Worm (Caenorhabditis elegans) whole organism, late embryonic: Measurements from ENCODE around the gene T27E7.4.

Experiments
- C38D4.7 ChIP-seq: fragments of 200-800 bp; sonication (Bioruptor generic); optimal IDR thresholded peaks from 2 replicates; lab custom pipeline; 2018; ENCODE audit warnings: mild to moderate bottlenecking, missing genetic modification characterization, moderate library complexity, missing compliant biosample characterization
- F13H6.1 ChIP-seq: sonication (generic microtip); optimal IDR thresholded peaks from 2 replicates; lab custom pipeline; 2016; ENCODE audit warnings: missing genetic modification characterization, missing compliant biosample characterization
- K02D7.2 ChIP-seq: sonication (generic microtip); optimal IDR thresholded peaks from 2 replicates; lab custom pipeline; 2017; ENCODE audit warnings: mild to moderate bottlenecking, missing genetic modification characterization, missing compliant biosample characterization
- K09A11.1 ChIP-seq: sonication (generic microtip); optimal IDR thresholded peaks from 2 replicates; lab custom pipeline; 2017; ENCODE audit warnings: antibody characterized with exemption, mild to moderate bottlenecking, missing genetic modification characterization, missing compliant biosample characterization; ENCODE audit not compliant: insufficient read depth
- T23F11.4 ChIP-seq: fragments of 200-800 bp; sonication (Bioruptor generic); optimal IDR thresholded peaks from 2 replicates; lab custom pipeline; 2018; ENCODE audit warnings: mild to moderate bottlenecking, missing genetic modification characterization, missing compliant biosample characterization
- Y22D7AL.16 ChIP-seq: sonication (generic microtip); optimal IDR thresholded peaks from 2 replicates; lab custom pipeline; 2016; ENCODE audit warnings: missing genetic modification characterization, missing compliant biosample characterization
- ahr-1 ChIP-seq: sonication (generic microtip); optimal IDR thresholded peaks from 2 replicates; lab custom pipeline; 2016; ENCODE audit warnings: missing genetic modification characterization, missing compliant biosample characterization
- ceh-14 ChIP-seq: sonication (generic microtip); optimal IDR thresholded peaks from 2 replicates; lab custom pipeline; 2016; ENCODE audit warnings: missing genotype, missing genetic modification characterization, missing compliant biosample characterization
- ceh-18 ChIP-seq: sonication (generic microtip); optimal IDR thresholded peaks from 2 replicates; lab custom pipeline; 2016; ENCODE audit warnings: missing genetic modification characterization, missing compliant biosample characterization
- ceh-19 ChIP-seq: fragments of 200-800 bp; sonication (Bioruptor generic); optimal IDR thresholded peaks from 2 replicates; lab custom pipeline; 2018; ENCODE audit warnings: mild to moderate bottlenecking, missing genetic modification characterization, missing compliant biosample characterization
- ceh-2 ChIP-seq: sonication (generic microtip); optimal IDR thresholded peaks from 2 replicates; lab custom pipeline; 2016; ENCODE audit warnings: missing genotype, missing genetic modification characterization, missing compliant biosample characterization
- ceh-24 ChIP-seq: sonication (generic microtip); optimal IDR thresholded peaks from 2 replicates; lab custom pipeline; 2016; ENCODE audit warnings: mild to moderate bottlenecking, missing genetic modification characterization, missing compliant biosample characterization
- ceh-31 ChIP-seq: sonication (generic microtip); optimal IDR thresholded peaks from 2 replicates; lab custom pipeline; 2016; ENCODE audit warnings: missing genetic modification characterization, missing compliant biosample characterization
- ceh-34 ChIP-seq: sonication (generic microtip); optimal IDR thresholded peaks from 2 replicates; lab custom pipeline; 2016; ENCODE audit warnings: mild to moderate bottlenecking, missing genetic modification characterization, missing compliant biosample characterization
- ceh-45 ChIP-seq: fragments of 200-800 bp; sonication (Bioruptor generic); IDR thresholded peaks from 2 replicates; pipeline ENCODE4 v1.3.6; 2022; ENCODE audit warnings: missing genetic modification reagents, missing genetic modification characterization, missing compliant biosample characterization
- ceh-48 ChIP-seq: sonication (generic microtip); optimal IDR thresholded peaks from 2 replicates; lab custom pipeline; 2016; ENCODE audit warnings: missing genetic modification characterization, inconsistent platforms, missing compliant biosample characterization
- ceh-6 ChIP-seq: fragments of 200-800 bp; sonication (Bioruptor generic); optimal IDR thresholded peaks from 2 replicates; lab custom pipeline; 2018; ENCODE audit warnings: mild to moderate bottlenecking, missing genetic modification characterization, missing compliant biosample characterization
- dmd-4 ChIP-seq: sonication (generic microtip); optimal IDR thresholded peaks from 2 replicates; lab custom pipeline; 2016; ENCODE audit warnings: borderline replicate concordance, missing genetic modification characterization, missing compliant biosample characterization
- elt-4 ChIP-seq: sonication (generic microtip); optimal IDR thresholded peaks from 2 replicates; lab custom pipeline; 2016; ENCODE audit warnings: missing genetic modification characterization, missing compliant biosample characterization
- eyg-1 ChIP-seq: sonication (generic microtip); optimal IDR thresholded peaks from 2 replicates; lab custom pipeline; 2016; ENCODE audit warnings: missing genotype, missing genetic modification characterization, missing compliant biosample characterization
- fax-1 ChIP-seq: sonication (generic microtip); optimal IDR thresholded peaks from 2 replicates; lab custom pipeline; 2016; ENCODE audit warnings: missing genotype, missing genetic modification characterization, missing compliant biosample characterization
- fkh-6 ChIP-seq: sonication (generic microtip); optimal IDR thresholded peaks from 2 replicates; lab custom pipeline; 2016; ENCODE audit warnings: missing genetic modification characterization, missing compliant biosample characterization
- hlh-15 ChIP-seq: sonication (generic microtip); optimal IDR thresholded peaks from 2 replicates; lab custom pipeline; 2016; ENCODE audit warnings: missing genetic modification characterization, missing compliant biosample characterization
- hlh-30 ChIP-seq: sonication (generic microtip); optimal IDR thresholded peaks from 2 replicates; lab custom pipeline; 2017; ENCODE audit warnings: antibody characterized with exemption, missing genetic modification characterization, missing compliant biosample characterization; ENCODE audit not compliant: insufficient read depth
- hlh-6 ChIP-seq: sonication (generic microtip); optimal IDR thresholded peaks from 2 replicates; lab custom pipeline; 2016; ENCODE audit warnings: missing genotype, missing genetic modification characterization, missing compliant biosample characterization
- hlh-8 ChIP-seq: sonication (generic microtip); optimal IDR thresholded peaks from 2 replicates; lab custom pipeline; 2016; ENCODE audit warnings: missing genotype, missing genetic modification characterization, missing compliant biosample characterization
- lim-6 ChIP-seq: sonication (generic microtip); optimal IDR thresholded peaks from 2 replicates; lab custom pipeline; 2016; ENCODE audit warnings: missing genetic modification characterization, missing compliant biosample characterization
- madf-2 ChIP-seq: sonication (generic microtip); optimal IDR thresholded peaks from 2 replicates; lab custom pipeline; 2017; ENCODE audit warnings: missing genetic modification characterization, missing compliant biosample characterization
- mec-3 ChIP-seq: sonication (generic microtip); optimal IDR thresholded peaks from 2 replicates; lab custom pipeline; 2016; ENCODE audit warnings: borderline replicate concordance, missing genetic modification characterization, missing compliant biosample characterization
- nfya-1 ChIP-seq: sonication (generic microtip); optimal IDR thresholded peaks from 2 replicates; lab custom pipeline; 2017; ENCODE audit warnings: missing genetic modification characterization, mild to moderate bottlenecking, missing compliant biosample characterization, antibody characterized with exemption, moderate library complexity
- nhr-11 ChIP-seq: fragments of 150-350 bp; optimal IDR thresholded peaks from 2 replicates; lab custom pipeline; 2014; ENCODE audit warnings: missing biosample characterization, missing genetic modification characterization
- pax-1 ChIP-seq: fragments of 150-350 bp; optimal IDR thresholded peaks from 2 replicates; lab custom pipeline; 2014; ENCODE audit warnings: missing biosample characterization, missing genetic modification characterization
- pha-2 ChIP-seq: sonication (generic microtip); optimal IDR thresholded peaks from 2 replicates; lab custom pipeline; 2017; ENCODE audit warnings: mild to moderate bottlenecking, missing genetic modification characterization, missing compliant biosample characterization
- pha-4 ChIP-seq: fragments of 150-350 bp; optimal IDR thresholded peaks from 2 replicates; lab custom pipeline; 2018; ENCODE audit warnings: missing biosample characterization, missing genetic modification reagents, missing genetic modification characterization
- pqm-1 ChIP-seq: sonication (generic microtip); optimal IDR thresholded peaks from 2 replicates; lab custom pipeline; 2016; ENCODE audit warnings: missing genetic modification characterization, missing compliant biosample characterization
- ref-2 ChIP-seq: sonication (generic microtip); optimal IDR thresholded peaks from 2 replicates; lab custom pipeline; 2016; ENCODE audit warnings: missing genetic modification characterization, missing compliant biosample characterization
- rnt-1 ChIP-seq: sonication (generic microtip); optimal IDR thresholded peaks from 2 replicates; lab custom pipeline; 2016; ENCODE audit warnings: missing genetic modification characterization, missing compliant biosample characterization
- sox-2 ChIP-seq: fragments of 200-800 bp; sonication (Bioruptor generic); IDR thresholded peaks from 2 replicates; pipeline ENCODE4 v1.3.6; 2022; ENCODE audit warnings: missing genetic modification reagents, missing genetic modification characterization, missing compliant biosample characterization
- sox-4 ChIP-seq: sonication (generic microtip); optimal IDR thresholded peaks from 2 replicates; lab custom pipeline; 2017; ENCODE audit warnings: mild to moderate bottlenecking, missing genetic modification characterization, inconsistent platforms, missing compliant biosample characterization
- syd-9 ChIP-seq: sonication (generic microtip); optimal IDR thresholded peaks from 2 replicates; lab custom pipeline; 2016; ENCODE audit warnings: mild to moderate bottlenecking, missing genetic modification characterization, moderate library complexity, missing compliant biosample characterization
- tbx-2 ChIP-seq: sonication (generic microtip); optimal IDR thresholded peaks from 2 replicates; lab custom pipeline; 2016; ENCODE audit warnings: missing genetic modification characterization, missing compliant biosample characterization
- tbx-7 ChIP-seq: sonication (generic microtip); optimal IDR thresholded peaks from 2 replicates; lab custom pipeline; 2016; ENCODE audit warnings: missing genotype, missing genetic modification characterization, missing compliant biosample characterization
- unc-3 ChIP-seq, 2 experiments: fragments of 200-800 bp in 1 of 2; sonication (Bioruptor generic) in 1 of 2; sonication (generic microtip) in 1 of 2; conservative IDR thresholded peaks in 1 of 2; optimal IDR thresholded peaks in 1 of 2; 2 replicates each; pipeline versions ENCODE4 v1.3.6 to Lab custom; 2016 to 2022; ENCODE audit warnings: missing compliant biosample characterization in 2 of 2, missing genetic modification characterization in 2 of 2, missing genetic modification reagents in 1 of 2
- unc-55 ChIP-seq: sonication (generic microtip); optimal IDR thresholded peaks from 2 replicates; lab custom pipeline; 2017; ENCODE audit warnings: missing biosample characterization, missing genetic modification reagents, missing genetic modification characterization
- unc-86 ChIP-seq: sonication (generic microtip); optimal IDR thresholded peaks from 2 replicates; lab custom pipeline; 2016; ENCODE audit warnings: missing genetic modification characterization, missing compliant biosample characterization
- ztf-16 ChIP-seq: sonication (generic microtip); optimal IDR thresholded peaks from 2 replicates; lab custom pipeline; 2017; ENCODE audit warnings: missing genetic modification characterization, missing compliant biosample characterization

T27E7.4 gene

ce11 chrIV:14505066-14505465 is 29.8 kb downstream of the T27E7.4 start, which contains the start of gene tag-273:
Gene tag-273, minus strand, starts transcription at chrIV:14505166.
- TF ChIP-seq ceh-19 (GFP tag; lab: Kevin White, UChicago), result no peak
- TF ChIP-seq syd-9 (tag; lab: Kevin White, UChicago), result no peak

DNA sequence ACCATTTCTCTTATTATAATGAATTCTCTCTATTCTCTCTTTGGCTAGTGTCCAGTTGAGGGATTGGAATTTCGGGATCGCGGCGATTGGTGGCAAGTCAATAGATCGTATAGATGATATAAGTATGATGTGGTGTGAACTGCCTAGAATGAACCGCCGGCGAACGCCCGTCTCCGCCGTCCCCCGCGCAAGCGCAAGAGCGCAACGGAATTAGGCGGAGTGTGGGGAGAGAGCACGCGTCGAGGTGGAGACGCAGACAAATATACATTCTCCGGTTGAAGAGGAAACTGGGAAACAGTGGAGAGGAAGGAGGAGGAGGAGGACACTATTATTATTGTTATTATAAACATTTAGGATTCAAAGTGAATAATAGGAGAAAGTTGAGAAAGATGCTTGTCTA is 38.4 kb downstream of the T27E7.4 start:
- TF ChIP-seq ceh-24 (tag; lab: Kevin White, UChicago) (no peak), hlh-8 (peak; percentile 5), ref-2 (peak; percentile 53), ceh-14 (tag; lab: Kevin White, UChicago) (no peak), unc-3 (GFP tag; conservative IDR thresholded peaks at IDR 0.05; lab: Robert Waterston, UW) (no peak), unc-3 (tag; optimal IDR thresholded peaks at IDR 0.05; lab: Kevin White, UChicago) (no peak), T23F11.4 (no peak), sox-4 (tag; lab: Kevin White, UChicago) (peak; percentile 16), pha-4 (no peak), ceh-45 (GFP tag; lab: Robert Waterston, UW) (no peak), nfya-1 (peak; percentile 59), pqm-1 (tag; lab: Kevin White, UChicago) (no peak), ceh-6 (GFP tag; lab: Kevin White, UChicago) (no peak), pha-2 (tag; lab: Kevin White, UChicago) (peak; percentile 69), K09A11.1 (no peak), fax-1 (tag; lab: Kevin White, UChicago) (no peak), ceh-34 (peak; percentile 55), rnt-1 (tag; lab: Kevin White, UChicago) (peak; percentile 36), ahr-1 (tag; lab: Kevin White, UChicago) (no peak), K02D7.2 (no peak), pax-1 (tag; lab: Kevin White, UChicago) (no peak), Y22D7AL.16 (tag; lab: Kevin White, UChicago) (no peak), hlh-6 (tag; lab: Kevin White, UChicago) (no peak), unc-55 (GFP tag; lab: Kevin White, UChicago) (no peak), eyg-1 (peak; percentile 6), syd-9 (tag; lab: Kevin White, UChicago) (peak; percentile 24), fkh-6 (tag; lab: Kevin White, UChicago) (peak; percentile 22), C38D4.7 (GFP tag; lab: Kevin White, UChicago) (no peak), dmd-4 (tag; lab: Kevin White, UChicago) (peak; percentile 38), F13H6.1 (peak; percentile 34), ceh-31 (tag; lab: Kevin White, UChicago) (peak; percentile 51), ceh-48 (tag; lab: Kevin White, UChicago) (no peak), mec-3 (tag; lab: Kevin White, UChicago) (no peak), elt-4 (no peak), tbx-2 (tag; lab: Kevin White, UChicago) (peak; percentile 69), hlh-30 (tag; lab: Kevin White, UChicago) (no peak), ceh-18 (tag; lab: Kevin White, UChicago) (no peak), sox-2 (peak; percentile 49), hlh-15 (tag; lab: Kevin White, UChicago) (no peak), unc-86 (tag; lab: Kevin White, UChicago) (no peak), nhr-11 (no peak), lim-6 (tag; lab: Kevin White, UChicago) (no peak), ztf-16 (tag; lab: Kevin White, UChicago) (peak; percentile 23), ceh-19 (GFP tag; lab: Kevin White, UChicago) (peak; percentile 23), madf-2 (no peak), ceh-2 (peak; percentile 31), tbx-7 (tag; lab: Kevin White, UChicago) (no peak)
- TF ChIP-seq, all 69 proteins: peak for 18
